Worm (Caenorhabditis elegans) whole organism, dauer: ENCODE data around the gene F11C1.10.

Experiments
- unc-62 ChIP-seq: sonication (generic microtip); optimal IDR thresholded peaks from 2 replicates; lab custom pipeline; 2017; ENCODE audit warnings: missing biosample characterization, missing genetic modification reagents, missing genetic modification characterization

Gene F11C1.10

ce11 chrX:13008895-13009294 is 32.0 kb downstream of the F11C1.10 start:
- TF ChIP-seq unc-62 (GFP tag; lab: Kevin White, UChicago) = no peak

- TF ChIP-seq unc-62 (GFP tag; lab: Kevin White, UChicago) = no peak
These were observed 32.8 kb downstream of the F11C1.10 start for ce11 chrX:13009645-13010044.

DNA sequence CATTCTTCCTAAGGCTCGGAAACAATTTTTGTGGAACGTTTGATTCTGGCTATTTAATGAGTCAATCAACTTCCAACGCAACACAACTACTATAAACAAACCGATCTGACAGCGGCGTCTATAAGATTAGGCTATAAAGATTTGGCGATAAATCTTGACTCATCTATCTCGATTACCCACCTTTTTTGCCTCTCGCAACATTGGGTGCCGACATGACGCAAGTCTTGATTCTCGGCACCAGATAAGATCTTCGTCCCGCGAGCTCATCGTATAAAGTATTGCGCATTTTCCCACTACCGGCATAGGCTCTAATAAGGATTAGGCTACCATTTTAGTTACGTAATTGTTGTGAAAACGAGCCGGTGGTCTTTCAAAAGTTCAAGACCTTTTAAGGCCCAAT is 35.0 kb downstream of the F11C1.10 start:
- no peak for TF ChIP-seq unc-62 (GFP tag; lab: Kevin White, UChicago)

- TF ChIP-seq unc-62 (GFP tag; lab: Kevin White, UChicago) = no peak
These were observed 37.5 kb downstream of the F11C1.10 start for ce11 chrX:13014341-13014740.

DNA sequence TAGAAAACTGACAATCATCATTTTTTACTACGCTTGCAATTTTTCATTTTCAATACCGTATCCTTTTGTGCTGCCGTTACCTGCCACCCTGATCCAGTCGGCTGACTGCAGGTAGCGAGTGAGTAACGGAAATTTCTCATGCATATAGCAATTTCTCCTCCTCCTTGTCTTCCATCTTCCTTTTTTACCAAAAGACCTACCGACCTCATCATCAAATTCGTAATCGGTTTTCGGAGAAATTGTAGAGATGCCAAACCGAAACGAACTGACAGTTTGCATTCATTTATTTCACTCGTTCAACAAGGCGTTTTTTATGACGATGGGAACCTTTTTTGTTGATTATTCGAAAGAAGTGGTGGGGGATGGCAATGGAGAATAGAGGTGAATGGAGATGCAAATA is 39.4 kb downstream of the F11C1.10 start:
- TF ChIP-seq unc-62 (GFP tag; lab: Kevin White, UChicago) = no peak

- TF ChIP-seq unc-62 (GFP tag; lab: Kevin White, UChicago) = no peak
These were observed 44.6 kb downstream of the F11C1.10 start for ce11 chrX:13021446-13021845.
